Fruit fly (Drosophila melanogaster) S2 (cell line): ENCODE results near the gene plx.

Experiments used
- CG8478 ChIP-seq: fragments of >200 bp; optimal IDR thresholded peaks from 2 replicates; lab custom pipeline; 2018
- CTCF ChIP-seq, 2 experiments: fragments of >200 bp; optimal IDR thresholded peaks; 2 replicates each; lab custom pipeline; 2018

- TF ChIP-seq CG8478 (lab: Kevin White, UChicago): no peak
- no peak for TF ChIP-seq CTCF (optimal IDR thresholded peaks at IDR 0.05; lab: Kevin White, UChicago)
Measured at dm6 chr3R:5760980-5761379, 75.3 kb downstream of the plx start.
